Worm (Caenorhabditis elegans): ENCODE measurements around the gene C15H9.4.

- TF ChIP-seq nhr-12 (tag; optimal IDR thresholded peaks at IDR 0.05) (no peak), unc-62 (GFP tag; optimal IDR thresholded peaks at IDR 0.05) (no peak), nhr-237 (tag; optimal IDR thresholded peaks at IDR 0.05) (no peak)
Observed at ce11 chrX:6129277-6129676, 31.8 kb downstream of the C15H9.4 start.

Measured in whole organism, L1 larva.